Worm (Caenorhabditis elegans): Measurements from ENCODE around the gene Y22F5A.11.

- TF ChIP-seq tbx-2 (tag; optimal IDR thresholded peaks at IDR 0.05) (no peak), pha-4 (tag; optimal IDR thresholded peaks at IDR 0.05) (peak; percentile 6), unc-62 (GFP tag; optimal IDR thresholded peaks at IDR 0.05) (no peak), nhr-237 (tag; optimal IDR thresholded peaks at IDR 0.05) (no peak), nhr-25 (tag; optimal IDR thresholded peaks at IDR 0.05) (no peak), nhr-12 (tag; optimal IDR thresholded peaks at IDR 0.05) (no peak), snpc-4 (tag; optimal IDR thresholded peaks at IDR 0.05) (no peak), nhr-76 (tag; optimal IDR thresholded peaks at IDR 0.05) (no peak), mml-1 (tag; optimal IDR thresholded peaks at IDR 0.05) (no peak), nhr-43 (tag; optimal IDR thresholded peaks at IDR 0.05; ENCODE audit: poor library complexity, severe bottlenecking) (no peak), hmg-11 (tag; optimal IDR thresholded peaks at IDR 0.05) (peak; percentile 9), fkh-2 (tag; optimal IDR thresholded peaks at IDR 0.05) (no peak), nhr-77 (tag; optimal IDR thresholded peaks at IDR 0.05) (no peak), lin-15B (tag; optimal IDR thresholded peaks at IDR 0.05) (peak; percentile 73)
These were observed 36.8 kb downstream of the Y22F5A.11 start, which contains the start of gene fubl-1 for ce11 chrV:10238665-10239064.

All from whole organism, L3 larva.